Worm (Caenorhabditis elegans) whole organism, young adult: Measurements from ENCODE around the gene metl-1.

Experiments
- B0261.1 ChIP-seq: sonication (generic microtip); optimal IDR thresholded peaks from 2 replicates; lab custom pipeline; 2016; ENCODE audit warnings: mild to moderate bottlenecking, missing genetic modification characterization, moderate library complexity, missing compliant biosample characterization
- C06A6.2 ChIP-seq: fragments of 200-800 bp; sonication (Bioruptor generic); conservative IDR thresholded peaks from 2 replicates; pipeline ENCODE4 v1.3.6; 2022; ENCODE audit warnings: missing genetic modification characterization, missing compliant biosample characterization
- F10E7.11 ChIP-seq: sonication (generic microtip); optimal IDR thresholded peaks from 2 replicates; lab custom pipeline; 2017; ENCODE audit warnings: mild to moderate bottlenecking, missing genetic modification characterization, moderate library complexity, missing compliant biosample characterization
- F23B12.7 ChIP-seq: sonication (generic microtip); optimal IDR thresholded peaks from 2 replicates; lab custom pipeline; 2017; ENCODE audit warnings: missing genetic modification characterization, mild to moderate bottlenecking, missing compliant biosample characterization, antibody characterized with exemption, moderate library complexity; ENCODE audit not compliant: insufficient read depth
- F39B2.1 ChIP-seq: fragments of 200-800 bp; sonication (Bioruptor generic); IDR thresholded peaks from 2 replicates; pipeline ENCODE4 v1.3.6; 2022; ENCODE audit warnings: missing genetic modification reagents, missing genetic modification characterization, missing compliant biosample characterization
- F55B11.4 ChIP-seq: sonication (generic microtip); optimal IDR thresholded peaks from 2 replicates; lab custom pipeline; 2016; ENCODE audit warnings: missing compliant biosample characterization, missing genetic modification characterization, borderline replicate concordance; ENCODE audit not compliant: insufficient read depth
- T07F8.4 ChIP-seq: sonication (generic microtip); optimal IDR thresholded peaks from 2 replicates; lab custom pipeline; 2016; ENCODE audit warnings: mild to moderate bottlenecking, missing genetic modification characterization, moderate library complexity, missing compliant biosample characterization
- Y56A3A.18 ChIP-seq: fragments of 200-800 bp; sonication (Bioruptor generic); IDR thresholded peaks from 2 replicates; pipeline ENCODE4 v1.3.6; 2022; ENCODE audit warnings: missing genetic modification reagents, missing genetic modification characterization, missing compliant biosample characterization
- Y67H2A.10 ChIP-seq: fragments of 200-800 bp; sonication (Bioruptor generic); conservative IDR thresholded peaks from 2 replicates; pipeline ENCODE4 v1.3.6; 2022; ENCODE audit warnings: missing genetic modification reagents, missing genetic modification characterization, missing compliant biosample characterization
- Y79H2A.3 ChIP-seq: fragments of 200-800 bp; sonication (Bioruptor generic); conservative IDR thresholded peaks from 2 replicates; pipeline ENCODE4 v1.3.6; 2022; ENCODE audit warnings: missing genetic modification reagents, missing genetic modification characterization, missing compliant biosample characterization
- akir-1 ChIP-seq: fragments of 200-800 bp; sonication (Bioruptor generic); optimal IDR thresholded peaks from 2 replicates; lab custom pipeline; 2018; ENCODE audit warnings: mild to moderate bottlenecking, missing genetic modification characterization, moderate library complexity, missing compliant biosample characterization
- athp-1 ChIP-seq: sonication (generic microtip); optimal IDR thresholded peaks from 2 replicates; lab custom pipeline; 2017; ENCODE audit warnings: mild to moderate bottlenecking, missing genetic modification characterization, missing compliant biosample characterization
- bed-2 ChIP-seq: fragments of 200-800 bp; sonication (Bioruptor generic); IDR thresholded peaks from 2 replicates; pipeline ENCODE4 v1.3.6; 2022; ENCODE audit warnings: missing genetic modification reagents, missing genetic modification characterization, missing compliant biosample characterization
- ccch-3 ChIP-seq: fragments of 200-800 bp; sonication (Bioruptor generic); optimal IDR thresholded peaks from 2 replicates; lab custom pipeline; 2018; ENCODE audit warnings: mild to moderate bottlenecking, missing genetic modification characterization, missing compliant biosample characterization
- ceh-40 ChIP-seq: fragments of 200-800 bp; sonication (Bioruptor generic); IDR thresholded peaks from 2 replicates; pipeline ENCODE4 v1.3.6; 2022; ENCODE audit warnings: missing genetic modification characterization, missing compliant biosample characterization
- chd-7 ChIP-seq: sonication (generic microtip); optimal IDR thresholded peaks from 2 replicates; lab custom pipeline; 2016; ENCODE audit warnings: mild to moderate bottlenecking, missing genetic modification characterization, moderate library complexity, missing compliant biosample characterization
- dpl-1 ChIP-seq: fragments of 150-350 bp; optimal IDR thresholded peaks from 2 replicates; lab custom pipeline; 2014; ENCODE audit warnings: missing biosample characterization, missing genetic modification reagents, missing genetic modification characterization
- egl-44 ChIP-seq: fragments of 200-800 bp; sonication (Bioruptor generic); IDR thresholded peaks from 2 replicates; pipeline ENCODE4 v1.3.6; 2022; ENCODE audit warnings: missing genetic modification reagents, missing genetic modification characterization, missing compliant biosample characterization
- ets-4 ChIP-seq: fragments of 200-800 bp; sonication (Bioruptor generic); optimal IDR thresholded peaks from 2 replicates; lab custom pipeline; 2018; ENCODE audit warnings: mild to moderate bottlenecking, missing genetic modification characterization, missing compliant biosample characterization
- fkh-3 ChIP-seq: sonication (generic microtip); optimal IDR thresholded peaks from 2 replicates; lab custom pipeline; 2016; ENCODE audit warnings: mild to moderate bottlenecking, missing genetic modification characterization, missing compliant biosample characterization
- gei-17 ChIP-seq: fragments of 200-800 bp; sonication (Bioruptor generic); optimal IDR thresholded peaks from 2 replicates; lab custom pipeline; 2018; ENCODE audit warnings: mild to moderate bottlenecking, missing genetic modification characterization, missing compliant biosample characterization
- hrde-1 ChIP-seq: sonication (generic microtip); optimal IDR thresholded peaks from 2 replicates; lab custom pipeline; 2016; ENCODE audit warnings: missing genetic modification characterization, mild to moderate bottlenecking, missing compliant biosample characterization, moderate library complexity, missing genotype, missing genetic modification reagents, borderline replicate concordance
- let-607 ChIP-seq, 2 experiments: fragments of 200-800 bp in 1 of 2; sonication (Bioruptor generic) in 1 of 2; sonication (generic microtip) in 1 of 2; optimal IDR thresholded peaks; 2 replicates each; lab custom pipeline; 2016 to 2018; ENCODE audit warnings: mild to moderate bottlenecking in 2 of 2, missing compliant biosample characterization in 2 of 2, missing genetic modification characterization in 2 of 2, moderate library complexity in 2 of 2, missing genotype in 1 of 2
- lin-26 ChIP-seq: fragments of 200-800 bp; sonication (Bioruptor generic); IDR thresholded peaks from 2 replicates; pipeline ENCODE4 v1.3.6; 2022; ENCODE audit warnings: missing genetic modification reagents, missing genetic modification characterization, missing compliant biosample characterization
- lin-40 ChIP-seq: sonication (generic microtip); optimal IDR thresholded peaks from 2 replicates; lab custom pipeline; 2016; ENCODE audit warnings: missing genetic modification characterization, mild to moderate bottlenecking, missing compliant biosample characterization, missing genotype, missing genetic modification reagents
- lsl-1 ChIP-seq: fragments of 200-800 bp; sonication (Bioruptor generic); optimal IDR thresholded peaks from 2 replicates; lab custom pipeline; 2018; ENCODE audit warnings: mild to moderate bottlenecking, missing genetic modification characterization, moderate library complexity, missing compliant biosample characterization
- lsy-27 ChIP-seq: sonication (generic microtip); optimal IDR thresholded peaks from 2 replicates; lab custom pipeline; 2017; ENCODE audit warnings: missing genetic modification characterization, mild to moderate bottlenecking, missing compliant biosample characterization, antibody characterized with exemption, missing genotype, borderline replicate concordance; ENCODE audit not compliant: insufficient read depth
- madf-8 ChIP-seq: fragments of 200-800 bp; sonication (Bioruptor generic); conservative IDR thresholded peaks from 2 replicates; pipeline ENCODE4 v1.3.6; 2022; ENCODE audit warnings: missing genetic modification reagents, missing genetic modification characterization, missing compliant biosample characterization
- nhr-179 ChIP-seq: sonication (generic microtip); optimal IDR thresholded peaks from 2 replicates; lab custom pipeline; 2016; ENCODE audit warnings: mild to moderate bottlenecking, missing genetic modification characterization, missing compliant biosample characterization
- nhr-27 ChIP-seq: fragments of 200-800 bp; sonication (Bioruptor generic); optimal IDR thresholded peaks from 2 replicates; lab custom pipeline; 2018; ENCODE audit warnings: mild to moderate bottlenecking, missing genetic modification characterization, moderate library complexity, missing compliant biosample characterization
- nhr-80 ChIP-seq: sonication (generic microtip); optimal IDR thresholded peaks from 2 replicates; lab custom pipeline; 2016; ENCODE audit warnings: missing genetic modification characterization, missing compliant biosample characterization
- pbrm-1 ChIP-seq: fragments of 200-800 bp; sonication (Bioruptor generic); IDR thresholded peaks from 2 replicates; pipeline ENCODE4 v1.3.6; 2022; ENCODE audit warnings: missing genetic modification reagents, missing genetic modification characterization, missing compliant biosample characterization
- rpc-1 ChIP-seq, 2 experiments: fragments of 150-350 bp in 1 of 2; sonication (generic microtip) in 1 of 2; optimal IDR thresholded peaks; 2 replicates each; lab custom pipeline; 2014 to 2018; ENCODE audit warnings: missing biosample characterization in 1 of 2, missing genetic modification characterization in 1 of 2, missing genetic modification reagents in 1 of 2, missing genotype in 1 of 2
- snpc-1.1 ChIP-seq: sonication (generic microtip); optimal IDR thresholded peaks from 2 replicates; lab custom pipeline; 2017; ENCODE audit warnings: missing genetic modification characterization, mild to moderate bottlenecking, missing compliant biosample characterization, antibody characterized with exemption, moderate library complexity, missing genotype, missing genetic modification reagents; ENCODE audit not compliant: insufficient read depth
- snpc-1.3 ChIP-seq: sonication (generic microtip); optimal IDR thresholded peaks from 2 replicates; lab custom pipeline; 2017; ENCODE audit warnings: missing genetic modification characterization, mild to moderate bottlenecking, missing compliant biosample characterization, antibody characterized with exemption, moderate library complexity, missing genotype, missing genetic modification reagents; ENCODE audit not compliant: insufficient read depth
- sptf-2 ChIP-seq: fragments of 200-800 bp; sonication (Bioruptor generic); optimal IDR thresholded peaks from 2 replicates; lab custom pipeline; 2018; ENCODE audit warnings: mild to moderate bottlenecking, missing genetic modification characterization, missing compliant biosample characterization
- tbx-9 ChIP-seq: sonication (generic microtip); optimal IDR thresholded peaks from 2 replicates; lab custom pipeline; 2016; ENCODE audit warnings: borderline replicate concordance, missing genetic modification characterization, inconsistent platforms, missing compliant biosample characterization
- zfh-2 ChIP-seq: fragments of 200-800 bp; sonication (Bioruptor generic); conservative IDR thresholded peaks from 2 replicates; pipeline ENCODE4 v1.3.6; 2022; ENCODE audit warnings: missing genetic modification reagents, missing genetic modification characterization, missing compliant biosample characterization
- zim-3 ChIP-seq: sonication (generic microtip); optimal IDR thresholded peaks from 2 replicates; lab custom pipeline; 2017; ENCODE audit warnings: mild to moderate bottlenecking, missing genetic modification characterization, moderate library complexity, missing compliant biosample characterization
- ztf-18 ChIP-seq: sonication (generic microtip); optimal IDR thresholded peaks from 2 replicates; lab custom pipeline; 2016; ENCODE audit warnings: missing genotype, mild to moderate bottlenecking, missing genetic modification characterization, missing compliant biosample characterization
- ztf-26 ChIP-seq: sonication (generic microtip); optimal IDR thresholded peaks from 2 replicates; lab custom pipeline; 2017; ENCODE audit warnings: missing genetic modification characterization, missing compliant biosample characterization
- ztf-28 ChIP-seq: fragments of 200-800 bp; sonication (Bioruptor generic); IDR thresholded peaks from 2 replicates; pipeline ENCODE4 v1.3.6; 2022; ENCODE audit warnings: missing genetic modification reagents, missing genetic modification characterization, missing compliant biosample characterization
- ztf-3 ChIP-seq: fragments of 200-800 bp; sonication (Bioruptor generic); optimal IDR thresholded peaks from 2 replicates; lab custom pipeline; 2018; ENCODE audit warnings: mild to moderate bottlenecking, missing genetic modification characterization, missing compliant biosample characterization
- ztf-6 ChIP-seq: fragments of 200-800 bp; sonication (Bioruptor generic); IDR thresholded peaks from 2 replicates; pipeline ENCODE4 v1.3.6; 2022; ENCODE audit warnings: missing genetic modification reagents, missing genetic modification characterization, missing compliant biosample characterization

metl-1 gene

ce11 chrII:11485200-11485599 lies 11.8 kb upstream of the metl-1 start, which contains the start of gene twk-5:
Gene twk-5 (minus strand): TSS chrII:11485300.
- TF ChIP-seq ztf-18 (no peak), ets-4 (GFP tag; lab: Kevin White, UChicago) (no peak), akir-1 (no peak), Y67H2A.10 (GFP tag; lab: Robert Waterston, UW) (no peak), nhr-27 (tag; lab: Kevin White, UChicago) (no peak), F55B11.4 (tag; lab: Kevin White, UChicago) (no peak), snpc-1.3 (tag; lab: Kevin White, UChicago) (no peak), lsy-27 (tag; lab: Kevin White, UChicago) (no peak), egl-44 (GFP tag; lab: Robert Waterston, UW) (no peak), nhr-179 (tag; lab: Kevin White, UChicago) (no peak), F23B12.7 (no peak), dpl-1 (GFP tag; lab: Kevin White, UChicago) (no peak), T07F8.4 (tag; lab: Kevin White, UChicago) (no peak), athp-1 (tag; lab: Kevin White, UChicago) (no peak), nhr-80 (tag; lab: Kevin White, UChicago) (no peak), snpc-1.1 (tag; lab: Kevin White, UChicago) (no peak), tbx-9 (tag; lab: Kevin White, UChicago) (no peak), lsl-1 (GFP tag; lab: Kevin White, UChicago) (no peak), zim-3 (tag; lab: Kevin White, UChicago) (no peak)

ce11 chrII:11484600-11484999 lies 11.2 kb upstream of the metl-1 start:
- TF ChIP-seq ztf-28 (GFP tag; lab: Robert Waterston, UW) (peak; percentile 75; the same call in 1 of the 2 replicates), Y79H2A.3 (GFP tag; lab: Robert Waterston, UW) (peak; percentile 61; the same call in 1 of the 2 replicates), lin-26 (peak; percentile 99), madf-8 (GFP tag; lab: Robert Waterston, UW) (peak; percentile 49), nhr-179 (tag; lab: Kevin White, UChicago) (peak; percentile 75), pbrm-1 (peak; percentile 91), nhr-27 (tag; lab: Kevin White, UChicago) (peak; percentile 97), gei-17 (GFP tag; lab: Kevin White, UChicago) (peak; percentile 47), ztf-26 (peak; percentile 87), sptf-2 (GFP tag; lab: Kevin White, UChicago) (peak; percentile 98), ccch-3 (GFP tag; lab: Kevin White, UChicago) (peak; percentile 67), ceh-40 (peak; percentile 71; the same call in 1 of the 2 replicates), egl-44 (GFP tag; lab: Robert Waterston, UW) (peak; percentile 97), fkh-3 (tag; lab: Kevin White, UChicago) (peak; percentile 97), F10E7.11 (tag; lab: Kevin White, UChicago) (peak; percentile 92), lin-40 (tag; lab: Kevin White, UChicago) (peak; percentile 66), zfh-2 (peak; percentile 83), F39B2.1 (GFP tag; lab: Robert Waterston, UW) (peak; percentile 85; the same call in 1 of the 2 replicates), let-607 (tag; optimal IDR thresholded peaks at IDR 0.05; lab: Kevin White, UChicago) (peak; percentile 67 to 78), chd-7 (tag; lab: Kevin White, UChicago) (peak; percentile 93), ztf-6 (GFP tag; lab: Robert Waterston, UW) (peak; percentile 90), hrde-1 (tag; lab: Kevin White, UChicago) (peak; percentile 77), bed-2 (GFP tag; lab: Robert Waterston, UW) (no peak), ztf-3 (GFP tag; lab: Kevin White, UChicago) (peak; percentile 41), F23B12.7 (peak; percentile 89), T07F8.4 (tag; lab: Kevin White, UChicago) (peak; percentile 93), C06A6.2 (GFP tag; lab: Robert Waterston, UW) (peak; percentile 57), rpc-1 (optimal IDR thresholded peaks at IDR 0.05; lab: Kevin White, UChicago) (peak; percentile 84), rpc-1 (tag; optimal IDR thresholded peaks at IDR 0.05; lab: Kevin White, UChicago) (peak; percentile 99), B0261.1 (peak; percentile 98), tbx-9 (tag; lab: Kevin White, UChicago) (peak; percentile 26), Y56A3A.18 (GFP tag; lab: Robert Waterston, UW) (peak; percentile 88), snpc-1.1 (tag; lab: Kevin White, UChicago) (peak; percentile 82)
